Fruit fly (Drosophila melanogaster) whole organism, embryonic: Measurements from ENCODE around the gene Tim17a2.

Experiments
- Atf3 ChIP-seq: fragments of 200-800 bp; sonication (Bioruptor generic); optimal IDR thresholded peaks from 3 replicates; lab custom pipeline; 2016; ENCODE audit warnings: missing biosample characterization, missing genetic modification characterization
- C15 ChIP-seq: fragments of 200-800 bp; sonication (Bioruptor generic); IDR thresholded peaks from 3 replicates; pipeline ENCODE4 v1.3.6; 2022; ENCODE audit warnings: missing biosample characterization, missing genetic modification characterization
- CG11456 ChIP-seq: fragments of 200-800 bp; sonication (Bioruptor generic); IDR thresholded peaks from 3 replicates; pipeline ENCODE4 v1.3.6; 2022; ENCODE audit warnings: missing biosample characterization, missing genetic modification characterization
- CG11504 ChIP-seq: fragments of 200-800 bp; sonication (Bioruptor generic); optimal IDR thresholded peaks from 3 replicates; lab custom pipeline; 2019; ENCODE audit warnings: missing biosample characterization, mild to moderate bottlenecking, missing genetic modification characterization, moderate library complexity
- CG11696 ChIP-seq: fragments of 200-800 bp; sonication (Bioruptor generic); IDR thresholded peaks from 2 replicates; pipeline ENCODE4 v1.3.6; 2022; ENCODE audit warnings: missing biosample characterization, missing genetic modification characterization
- CG13296 ChIP-seq: fragments of 200-800 bp; sonication (Bioruptor generic); optimal IDR thresholded peaks from 3 replicates; lab custom pipeline; 2018; ENCODE audit warnings: missing biosample characterization, mild to moderate bottlenecking, missing genetic modification characterization
- CG14014 ChIP-seq: fragments of 200-800 bp; sonication (Bioruptor generic); IDR thresholded peaks from 2 replicates; pipeline ENCODE4 v1.3.6; 2022; ENCODE audit warnings: missing biosample characterization, missing genetic modification characterization
- CG14667 ChIP-seq: fragments of 200-800 bp; sonication (Bioruptor generic); IDR thresholded peaks from 2 replicates; pipeline ENCODE4 v1.3.6; 2022; ENCODE audit warnings: missing biosample characterization, missing genetic modification characterization
- CG15479 ChIP-seq: fragments of 200-800 bp; sonication (Bioruptor generic); optimal IDR thresholded peaks from 3 replicates; lab custom pipeline; 2019; ENCODE audit warnings: missing biosample characterization, mild to moderate bottlenecking, missing genetic modification characterization, moderate library complexity
- CG15601 ChIP-seq: fragments of 200-800 bp; sonication (Bioruptor generic); optimal IDR thresholded peaks from 3 replicates; lab custom pipeline; 2019; ENCODE audit warnings: missing biosample characterization, mild to moderate bottlenecking, missing genetic modification characterization, moderate library complexity
- CG16779 ChIP-seq: fragments of 200-800 bp; sonication (Bioruptor generic); IDR thresholded peaks from 2 replicates; pipeline ENCODE4 v1.3.6; 2022; ENCODE audit warnings: missing biosample characterization, missing genetic modification characterization
- CG17612 ChIP-seq: fragments of 200-800 bp; sonication (Bioruptor generic); IDR thresholded peaks from 2 replicates; pipeline ENCODE4 v1.3.6; 2022; ENCODE audit warnings: missing biosample characterization, missing genetic modification characterization
- CG2120 ChIP-seq: fragments of 200-800 bp; sonication (Bioruptor generic); optimal IDR thresholded peaks from 3 replicates; lab custom pipeline; 2016; ENCODE audit warnings: missing biosample characterization, missing genetic modification characterization
- CG2875 ChIP-seq: fragments of 200-800 bp; sonication (Bioruptor generic); optimal IDR thresholded peaks from 2 replicates; lab custom pipeline; 2017; ENCODE audit warnings: missing biosample characterization, mild to moderate bottlenecking, missing genetic modification characterization, missing genetic modification reagents
- CG3065 ChIP-seq: fragments of 200-800 bp; sonication (Bioruptor generic); optimal IDR thresholded peaks from 2 replicates; lab custom pipeline; 2016; ENCODE audit warnings: missing biosample characterization, missing genetic modification characterization
- CG31365 ChIP-seq: fragments of 200-800 bp; sonication (Bioruptor generic); optimal IDR thresholded peaks from 2 replicates; lab custom pipeline; 2018; ENCODE audit warnings: missing biosample characterization, mild to moderate bottlenecking, missing genetic modification characterization
- CG32772 ChIP-seq: fragments of 200-800 bp; sonication (Bioruptor generic); IDR thresholded peaks from 2 replicates; pipeline ENCODE4 v1.3.6; 2022; ENCODE audit warnings: missing biosample characterization, missing genetic modification characterization
- CG9609 ChIP-seq: fragments of 200-800 bp; sonication (Bioruptor generic); optimal IDR thresholded peaks from 3 replicates; lab custom pipeline; 2016; ENCODE audit warnings: missing biosample characterization, missing genetic modification characterization
- Chrac-16 ChIP-seq: fragments of 200-800 bp; sonication (Bioruptor generic); optimal IDR thresholded peaks from 3 replicates; lab custom pipeline; 2016; ENCODE audit warnings: missing biosample characterization, missing genetic modification characterization
- D ChIP-seq, 2 experiments: fragments of 200-800 bp in 1 of 2; fragments of >200 bp in 1 of 2; sonication (Bioruptor generic) in 1 of 2; optimal IDR thresholded peaks; 2 replicates in 1 of 2; 3 replicates in 1 of 2; lab custom pipeline; 2017; ENCODE audit warnings: mild to moderate bottlenecking in 1 of 2, missing biosample characterization in 1 of 2, missing genetic modification characterization in 1 of 2, missing genetic modification reagents in 1 of 2
- Fer3 ChIP-seq: fragments of 200-800 bp; sonication (Bioruptor generic); optimal IDR thresholded peaks from 2 replicates; lab custom pipeline; 2018; ENCODE audit warnings: missing biosample characterization, mild to moderate bottlenecking, missing genetic modification characterization, moderate library complexity
- HHEX ChIP-seq: fragments of 200-800 bp; sonication (Bioruptor generic); optimal IDR thresholded peaks from 3 replicates; lab custom pipeline; 2017; ENCODE audit warnings: missing biosample characterization, mild to moderate bottlenecking, missing genetic modification characterization, missing genetic modification reagents
- HLHmδ ChIP-seq: fragments of 200-800 bp; sonication (Bioruptor generic); optimal IDR thresholded peaks from 2 replicates; lab custom pipeline; 2018; ENCODE audit warnings: missing biosample characterization, mild to moderate bottlenecking, missing genetic modification characterization, moderate library complexity
- Hr3 ChIP-seq: fragments of 200-800 bp; sonication (Bioruptor generic); optimal IDR thresholded peaks from 3 replicates; lab custom pipeline; 2016; ENCODE audit warnings: missing biosample characterization, missing genetic modification characterization
- Hr39 ChIP-seq: fragments of >200 bp; optimal IDR thresholded peaks from 2 replicates; lab custom pipeline; 2017
- Hr78 ChIP-seq, 2 experiments: fragments of 200-800 bp in 1 of 2; fragments of >200 bp in 1 of 2; sonication (Bioruptor generic) in 1 of 2; optimal IDR thresholded peaks; 2 replicates each; lab custom pipeline; 2017 to 2019; ENCODE audit warnings: missing biosample characterization in 2 of 2, missing genetic modification characterization in 2 of 2, mild to moderate bottlenecking in 1 of 2, moderate library complexity in 1 of 2
- Jarid2 ChIP-seq: fragments of 200-800 bp; sonication (Bioruptor generic); optimal IDR thresholded peaks from 3 replicates; lab custom pipeline; 2017; ENCODE audit warnings: mild to moderate bottlenecking, missing biosample characterization, missing genetic modification reagents, missing genetic modification characterization
- MTF-1 ChIP-seq: fragments of 200-800 bp; sonication (Bioruptor generic); optimal IDR thresholded peaks from 2 replicates; lab custom pipeline; 2018; ENCODE audit warnings: missing biosample characterization, mild to moderate bottlenecking, missing genetic modification characterization, borderline replicate concordance
- Nf-YC ChIP-seq: fragments of 200-800 bp; optimal IDR thresholded peaks from 3 replicates; lab custom pipeline; 2019; ENCODE audit warnings: missing biosample characterization, mild to moderate bottlenecking, missing genetic modification characterization, moderate library complexity
- Optix ChIP-seq: fragments of 200-800 bp; sonication (Bioruptor generic); IDR thresholded peaks from 3 replicates; pipeline ENCODE4 v1.3.6; 2022; ENCODE audit warnings: missing biosample characterization, missing genetic modification characterization
- Sox100B ChIP-seq: fragments of 200-800 bp; sonication (Bioruptor generic); optimal IDR thresholded peaks from 3 replicates; lab custom pipeline; 2018; ENCODE audit warnings: missing biosample characterization, mild to moderate bottlenecking, missing genetic modification characterization
- Sry-δ ChIP-seq: fragments of 200-800 bp; sonication (Bioruptor generic); optimal IDR thresholded peaks from 2 replicates; lab custom pipeline; 2016; ENCODE audit warnings: missing biosample characterization, missing genetic modification characterization
- bsh ChIP-seq, 2 experiments: fragments of 200-800 bp; sonication (Bioruptor generic); optimal IDR thresholded peaks; 2 replicates each; lab custom pipeline; 2017 to 2018; ENCODE audit warnings: mild to moderate bottlenecking in 2 of 2, missing biosample characterization in 2 of 2, missing genetic modification characterization in 2 of 2, moderate library complexity in 1 of 2
- cato ChIP-seq: fragments of 200-800 bp; sonication (Bioruptor generic); optimal IDR thresholded peaks from 2 replicates; lab custom pipeline; 2016; ENCODE audit warnings: missing biosample characterization, missing genetic modification characterization, borderline replicate concordance
- chn ChIP-seq: fragments of 200-800 bp; sonication (Bioruptor generic); optimal IDR thresholded peaks from 2 replicates; lab custom pipeline; 2016; ENCODE audit warnings: missing biosample characterization, missing genetic modification characterization
- disco-r ChIP-seq: fragments of 200-800 bp; sonication (Bioruptor generic); optimal IDR thresholded peaks from 2 replicates; lab custom pipeline; 2016; ENCODE audit warnings: missing biosample characterization, missing genetic modification characterization
- dmrt11E ChIP-seq: fragments of 200-800 bp; sonication (Bioruptor generic); optimal IDR thresholded peaks from 3 replicates; lab custom pipeline; 2018; ENCODE audit warnings: missing biosample characterization, mild to moderate bottlenecking, missing genetic modification characterization, moderate library complexity
- dysf ChIP-seq: fragments of 200-800 bp; sonication (Bioruptor generic); IDR thresholded peaks from 3 replicates; pipeline ENCODE4 v1.3.6; 2022; ENCODE audit warnings: missing biosample characterization, missing genetic modification characterization
- ems ChIP-seq: fragments of 200-800 bp; sonication (Bioruptor generic); optimal IDR thresholded peaks from 3 replicates; lab custom pipeline; 2016; ENCODE audit warnings: missing biosample characterization, missing genetic modification characterization
- esg ChIP-seq: fragments of 200-800 bp; sonication (Bioruptor generic); conservative IDR thresholded peaks from 2 replicates; pipeline ENCODE4 v1.3.6; 2022; ENCODE audit warnings: missing biosample characterization, missing genetic modification characterization
- gsb ChIP-seq: fragments of 200-800 bp; sonication (Bioruptor generic); IDR thresholded peaks from 2 replicates; pipeline ENCODE4 v1.3.6; 2022; ENCODE audit warnings: missing biosample characterization, missing genetic modification characterization
- lmd ChIP-seq: fragments of 200-800 bp; sonication (Bioruptor generic); IDR thresholded peaks from 2 replicates; pipeline ENCODE4 v1.3.6; 2022; ENCODE audit warnings: missing biosample characterization, missing genetic modification characterization
- pfk ChIP-seq: fragments of 200-800 bp; sonication (Bioruptor generic); optimal IDR thresholded peaks from 2 replicates; lab custom pipeline; 2018; ENCODE audit warnings: missing biosample characterization, mild to moderate bottlenecking, missing genetic modification characterization, moderate library complexity
- phol ChIP-seq: fragments of 200-800 bp; sonication (Bioruptor generic); optimal IDR thresholded peaks from 3 replicates; lab custom pipeline; 2018; ENCODE audit warnings: missing biosample characterization, mild to moderate bottlenecking, missing genetic modification characterization, moderate library complexity
- prd ChIP-seq, 3 experiments: fragments of >200 bp in 2 of 3; fragments of 200-800 bp in 1 of 3; sonication (Bioruptor generic) in 1 of 3; optimal IDR thresholded peaks in 2 of 3; IDR thresholded peaks in 1 of 3; 2 replicates in 2 of 3; 3 replicates in 1 of 3; pipeline versions ENCODE4 v1.3.6 to Lab custom; 2017 to 2022; ENCODE audit warnings: missing biosample characterization in 1 of 3, missing genetic modification characterization in 1 of 3
- ro ChIP-seq: fragments of 200-800 bp; sonication (Bioruptor generic); IDR thresholded peaks from 2 replicates; pipeline ENCODE4 v1.3.6; 2022; ENCODE audit warnings: missing biosample characterization, missing genetic modification characterization
- sisA ChIP-seq: fragments of 200-800 bp; sonication (Bioruptor generic); IDR thresholded peaks from 2 replicates; pipeline ENCODE4 v1.3.6; 2022; ENCODE audit warnings: missing biosample characterization, missing genetic modification characterization
- wek ChIP-seq: fragments of 200-800 bp; sonication (Bioruptor generic); optimal IDR thresholded peaks from 3 replicates; lab custom pipeline; 2018; ENCODE audit warnings: missing biosample characterization, mild to moderate bottlenecking, missing genetic modification characterization, moderate library complexity

Tim17a2 gene

DNA sequence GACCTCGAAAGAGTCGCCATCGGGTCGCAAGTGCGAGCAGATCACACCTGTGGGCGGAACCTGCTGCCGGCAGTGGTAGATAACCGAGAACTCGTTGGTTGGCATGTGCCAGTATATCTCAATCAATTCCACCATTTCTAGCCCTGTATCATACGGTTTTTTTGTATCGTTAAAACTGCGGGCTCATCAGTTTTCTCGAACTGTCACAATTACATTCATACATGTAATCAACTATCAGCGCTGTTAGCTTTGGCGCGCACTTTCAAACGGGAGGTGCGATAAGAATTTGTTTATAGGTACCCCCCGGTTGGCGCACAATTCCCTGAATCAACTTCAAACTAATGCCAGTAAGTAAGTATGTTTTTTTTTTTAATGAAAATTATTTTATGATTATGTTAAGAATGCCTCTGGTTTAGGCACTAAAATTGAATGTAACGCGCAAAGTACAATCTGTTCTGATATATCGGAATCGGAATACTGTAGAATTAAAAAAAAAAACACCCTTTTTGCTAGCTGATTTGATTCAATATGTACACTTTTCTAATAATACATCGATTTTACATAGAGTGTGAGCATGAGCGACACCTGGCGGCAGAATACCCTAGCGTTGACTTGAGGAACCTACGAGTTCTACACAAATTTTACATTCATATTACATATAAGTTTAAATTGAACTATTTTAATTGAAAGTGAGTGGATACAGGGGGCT, 36.3 kb upstream of the Tim17a2 start (continued):
- TF ChIP-seq Hr3 (GFP tag; lab: Kevin White, UChicago) (peak; percentile 44), Sry-δ (GFP tag; lab: Kevin White, UChicago) (peak; percentile 27), dysf (peak; percentile 56; the same call in 2 of the 3 replicates), chn (GFP tag; lab: Kevin White, UChicago) (peak; percentile 44), CG31365 (tag; lab: Kevin White, UChicago) (no peak), Fer3 (peak; percentile 34), dmrt11E (tag; lab: Kevin White, UChicago) (peak; percentile 41), D (optimal IDR thresholded peaks at IDR 0.05; lab: Kevin White, UChicago) (no peak), D (GFP tag; optimal IDR thresholded peaks at IDR 0.05; lab: Kevin White, UChicago) (no peak), C15 (no peak), CG3065 (GFP tag; lab: Kevin White, UChicago) (peak; percentile 60), MTF-1 (peak; percentile 13), CG2875 (no peak), phol (peak; percentile 39), prd (optimal IDR thresholded peaks at IDR 0.05; lab: Kevin White, UChicago) (no peak), prd (GFP tag; IDR thresholded peaks at IDR 0.05; lab: Robert Waterston, UW) (peak; percentile 76), CG11696 (GFP tag; lab: Robert Waterston, UW) (no peak), Atf3 (no peak), disco-r (GFP tag; lab: Kevin White, UChicago) (peak; percentile 45), Optix (GFP tag; lab: Robert Waterston, UW) (0 out of 3 replicates have a peak, but pooled peaks have one; percentile 47), CG9609 (GFP tag; lab: Kevin White, UChicago) (peak; percentile 29), lmd (GFP tag; lab: Robert Waterston, UW) (peak; percentile 61; the same call in 1 of the 2 replicates), pfk (no peak), CG16779 (GFP tag; lab: Robert Waterston, UW) (peak; percentile 31; the same call in 1 of the 2 replicates), Sox100B (GFP tag; lab: Kevin White, UChicago) (no peak), Hr39 (lab: Kevin White, UChicago) (no peak), CG17612 (no peak), HHEX (GFP tag; lab: Kevin White, UChicago) (peak; percentile 20), Chrac-16 (GFP tag; lab: Kevin White, UChicago) (peak; percentile 72), cato (GFP tag; lab: Kevin White, UChicago) (peak; percentile 20), CG15479 (GFP tag; lab: Kevin White, UChicago) (no peak), CG2120 (GFP tag; lab: Kevin White, UChicago) (peak; percentile 68), sisA (GFP tag; lab: Robert Waterston, UW) (peak; percentile 82), ems (GFP tag; lab: Kevin White, UChicago) (no peak), Jarid2 (no peak), gsb (GFP tag; lab: Robert Waterston, UW) (0 out of 2 replicates have a peak, but pooled peaks have one; percentile 36), Hr78 (GFP tag; optimal IDR thresholded peaks at IDR 0.05; lab: Kevin White, UChicago) (no peak), Nf-YC (tag; lab: Kevin White, UChicago) (peak; percentile 30), CG13296 (no peak), CG11504 (tag; lab: Kevin White, UChicago) (peak; percentile 65), esg (no peak), CG11456 (GFP tag; lab: Robert Waterston, UW) (peak; percentile 90), CG14667 (GFP tag; lab: Robert Waterston, UW) (peak; percentile 62; the same call in 1 of the 2 replicates), CG15601 (tag; lab: Kevin White, UChicago) (peak; percentile 99), ro (GFP tag; lab: Robert Waterston, UW) (no peak), wek (GFP tag; lab: Kevin White, UChicago) (no peak), bsh (GFP tag; optimal IDR thresholded peaks at IDR 0.05; lab: Kevin White, UChicago) (peak in 1 of 2 experiments; percentile 39), CG32772 (peak; percentile 83), CG14014 (GFP tag; lab: Robert Waterston, UW) (peak; percentile 43; the same call in 1 of the 2 replicates), HLHmδ (GFP tag; lab: Kevin White, UChicago) (no peak)
